Fruit fly (Drosophila melanogaster): ENCODE results near the gene GluRS-m.

DNA sequence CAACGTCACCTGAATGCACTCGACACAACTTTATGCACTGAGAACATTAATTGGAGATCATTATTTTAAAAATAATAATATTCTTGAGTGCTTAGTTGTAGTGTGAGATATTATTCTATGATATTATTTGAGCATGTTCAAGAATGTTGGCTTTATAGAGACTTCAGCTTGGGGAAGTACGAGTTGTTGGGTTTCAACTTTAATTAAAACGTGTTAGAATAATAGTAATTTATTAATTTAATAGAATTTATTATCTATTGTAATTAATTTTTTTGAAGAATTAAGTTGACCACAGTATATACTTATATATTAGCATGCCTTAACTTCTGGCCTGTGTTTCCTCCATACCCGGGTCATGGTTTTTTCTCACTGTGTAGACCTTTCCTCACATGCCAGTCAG is 46.9 kb upstream of the GluRS-m start:
- TF ChIP-seq CG8478 (optimal IDR thresholded peaks at IDR 0.05) (no peak), usp (GFP tag; optimal IDR thresholded peaks at IDR 0.05) (no peak), psq (optimal IDR thresholded peaks at IDR 0.05) (no peak)

All from whole organism.